Worm (Caenorhabditis elegans) whole organism, L1 larva: Measurements from ENCODE around the gene F53B2.5.

Experiments used
- ama-1 ChIP-seq: fragments of 150-350 bp; optimal IDR thresholded peaks from 2 replicates; lab custom pipeline; 2014
- fos-1 ChIP-seq: fragments of 150-350 bp; optimal IDR thresholded peaks from 2 replicates; lab custom pipeline; 2014; ENCODE audit warnings: missing biosample characterization, missing genetic modification characterization
- lin-13 ChIP-seq: fragments of 150-350 bp; optimal IDR thresholded peaks from 2 replicates; lab custom pipeline; 2014; ENCODE audit warnings: missing biosample characterization, missing genetic modification reagents, missing genetic modification characterization
- nhr-12 ChIP-seq: sonication (generic microtip); optimal IDR thresholded peaks from 2 replicates; lab custom pipeline; 2017; ENCODE audit warnings: missing biosample characterization, missing genetic modification characterization
- nhr-28 ChIP-seq: fragments of 150-350 bp; optimal IDR thresholded peaks from 2 replicates; lab custom pipeline; 2014; ENCODE audit warnings: missing biosample characterization, missing genetic modification characterization
- pqm-1 ChIP-seq: sonication (generic microtip); optimal IDR thresholded peaks from 3 replicates; lab custom pipeline; 2017; ENCODE audit warnings: missing biosample characterization, missing genetic modification characterization

DNA sequence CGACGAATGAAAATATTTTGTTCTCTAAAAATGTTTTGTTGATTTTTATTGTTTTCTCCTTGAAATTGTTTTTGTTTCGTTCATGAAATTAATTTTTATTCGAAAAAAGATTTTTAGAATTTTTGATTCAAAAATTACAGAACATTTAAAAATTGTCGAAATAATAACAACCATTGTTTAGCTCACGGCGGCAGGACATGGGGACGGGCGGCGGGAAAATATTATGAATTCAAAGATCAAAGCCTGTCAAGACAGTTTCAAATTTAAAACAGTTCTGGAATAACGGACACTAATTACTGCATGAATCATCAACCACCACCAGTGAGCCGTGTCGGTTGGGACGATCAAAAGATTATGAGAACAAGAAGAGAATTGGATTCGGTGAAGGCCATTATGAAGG, 29.6 kb upstream of the F53B2.5 start, which contains the start of gene snb-7:
- TF ChIP-seq pqm-1 (tag; lab: Kevin White, UChicago) (no peak), nhr-28 (tag; lab: Kevin White, UChicago) (no peak), fos-1 (tag; lab: Kevin White, UChicago) (no peak), ama-1 (no peak), lin-13 (GFP tag; lab: Kevin White, UChicago) (no peak), nhr-12 (tag; lab: Kevin White, UChicago) (no peak)
